Worm (Caenorhabditis elegans): ENCODE data around the gene K09H11.6.

Gene K09H11.6

DNA sequence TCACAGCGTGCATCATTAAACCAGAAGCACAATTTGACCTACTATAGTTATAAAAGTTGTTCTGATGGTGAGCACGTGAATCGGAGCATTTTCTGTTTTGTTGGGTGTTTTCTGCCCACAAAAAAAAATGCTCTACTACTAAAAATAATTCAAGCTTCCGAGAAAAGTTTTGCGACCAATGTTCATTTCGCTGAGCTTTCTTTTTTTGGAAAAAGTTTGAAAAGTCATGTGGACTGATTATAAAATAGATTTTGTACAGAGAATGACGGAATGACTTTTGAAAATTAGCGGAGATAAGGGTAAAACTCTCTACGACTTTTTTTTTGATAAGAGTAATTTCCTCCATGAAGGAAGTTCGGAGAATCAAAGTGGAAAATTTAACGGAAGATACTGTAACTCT, 33.5 kb upstream of the K09H11.6 start:
- TF ChIP-seq nhr-71 (tag; optimal IDR thresholded peaks at IDR 0.05): peak; percentile 58
- no peak for TF ChIP-seq lin-39 (tag; optimal IDR thresholded peaks at IDR 0.05)
- no peak for TF ChIP-seq ama-1 (optimal IDR thresholded peaks at IDR 0.05)
- peak; percentile 23 for TF ChIP-seq lin-14 (GFP tag; optimal IDR thresholded peaks at IDR 0.05)
- no peak for TF ChIP-seq ztf-4 (tag; optimal IDR thresholded peaks at IDR 0.05)
- TF ChIP-seq jun-1 (tag; optimal IDR thresholded peaks at IDR 0.05): no peak
- TF ChIP-seq ces-1 (GFP tag; optimal IDR thresholded peaks at IDR 0.05): no peak
- TF ChIP-seq hlh-4 (tag; optimal IDR thresholded peaks at IDR 0.05): no peak
- TF ChIP-seq mef-2 (tag; optimal IDR thresholded peaks at IDR 0.05): no peak
- TF ChIP-seq tbx-2 (tag; optimal IDR thresholded peaks at IDR 0.05): no peak
- TF ChIP-seq nhr-11 (tag; optimal IDR thresholded peaks at IDR 0.05): no peak
- peak; percentile 67 for TF ChIP-seq fkh-8 (tag; optimal IDR thresholded peaks at IDR 0.05)
- peak; percentile 39 for TF ChIP-seq nhr-47 (tag; optimal IDR thresholded peaks at IDR 0.05)
- TF ChIP-seq nhr-28 (tag; optimal IDR thresholded peaks at IDR 0.05): no peak
- TF ChIP-seq nhr-77 (tag; optimal IDR thresholded peaks at IDR 0.05): no peak
- TF ChIP-seq blmp-1 (tag; optimal IDR thresholded peaks at IDR 0.05): no peak
- TF ChIP-seq egl-27 (tag; optimal IDR thresholded peaks at IDR 0.05): no peak
- no peak for TF ChIP-seq mab-9 (GFP tag; IDR thresholded peaks at IDR 0.05)
- no peak for TF ChIP-seq aha-1 (tag; optimal IDR thresholded peaks at IDR 0.05)
- TF ChIP-seq nhr-19 (GFP tag; conservative IDR thresholded peaks at IDR 0.05): 0 out of 2 replicates have a peak, but pooled peaks have one; percentile 3
- no peak for TF ChIP-seq nhr-90 (tag; optimal IDR thresholded peaks at IDR 0.05; ENCODE audit: poor library complexity)
- no peak for TF ChIP-seq C04F5.9 (tag; optimal IDR thresholded peaks at IDR 0.05)
- peak; percentile 76 for TF ChIP-seq elt-2 (tag; optimal IDR thresholded peaks at IDR 0.05)
- TF ChIP-seq mep-1 (tag; optimal IDR thresholded peaks at IDR 0.05): no peak
- no peak for TF ChIP-seq efl-3 (GFP tag; optimal IDR thresholded peaks at IDR 0.05)
- no peak for TF ChIP-seq lir-3 (tag; optimal IDR thresholded peaks at IDR 0.05; ENCODE audit: poor library complexity)
- peak; percentile 57 for TF ChIP-seq sox-4 (tag; optimal IDR thresholded peaks at IDR 0.05)

DNA sequence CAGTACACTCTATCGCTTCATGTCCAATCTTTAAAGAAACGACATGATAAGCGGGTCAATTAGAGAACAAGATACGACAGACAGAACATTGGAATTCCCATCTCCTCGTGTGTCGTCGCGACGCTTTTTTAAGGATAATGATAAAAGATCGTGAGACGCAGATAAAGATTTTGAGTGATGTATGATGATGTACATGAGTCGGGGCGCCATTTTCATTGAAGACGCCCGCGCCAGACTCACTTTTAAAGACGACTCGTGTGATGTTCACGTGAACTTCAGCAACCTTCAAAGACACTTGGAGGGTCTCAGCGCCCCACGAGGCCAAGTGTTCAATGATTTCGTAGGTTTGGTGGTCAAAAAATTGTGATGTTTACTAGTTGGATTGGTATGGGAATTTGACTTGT, 32.3 kb upstream of the K09H11.6 start:
- no peak for TF ChIP-seq zag-1 (tag; optimal IDR thresholded peaks at IDR 0.05)
- TF ChIP-seq ceh-8 (GFP tag; optimal IDR thresholded peaks at IDR 0.05): no peak
- no peak for TF ChIP-seq lir-3 (tag; optimal IDR thresholded peaks at IDR 0.05; ENCODE audit: poor library complexity)
- peak; percentile 47 for TF ChIP-seq lin-39 (tag; optimal IDR thresholded peaks at IDR 0.05)
- no peak for TF ChIP-seq zip-4 (GFP tag; optimal IDR thresholded peaks at IDR 0.05)
- no peak for TF ChIP-seq ceh-82 (tag; optimal IDR thresholded peaks at IDR 0.05)
- peak; percentile 98 for TF ChIP-seq nhr-85 (tag)
- no peak for TF ChIP-seq fkh-10 (GFP tag; optimal IDR thresholded peaks at IDR 0.05)
- TF ChIP-seq C16A3.4 (tag; optimal IDR thresholded peaks at IDR 0.05): peak; percentile 24
- TF ChIP-seq nhr-71 (tag; optimal IDR thresholded peaks at IDR 0.05): peak; percentile 92
- no peak for TF ChIP-seq pag-3 (tag; optimal IDR thresholded peaks at IDR 0.05; ENCODE audit: borderline replicate concordance, insufficient read depth)
- TF ChIP-seq fkh-4 (tag; optimal IDR thresholded peaks at IDR 0.05; ENCODE audit: borderline replicate concordance): no peak
- no peak for TF ChIP-seq unc-86 (tag; optimal IDR thresholded peaks at IDR 0.05)
- peak; percentile 38 for TF ChIP-seq xbp-1 (tag; optimal IDR thresholded peaks at IDR 0.05)
- no peak for TF ChIP-seq ceh-63 (GFP tag; optimal IDR thresholded peaks at IDR 0.05)
- no peak for TF ChIP-seq pqm-1 (tag; optimal IDR thresholded peaks at IDR 0.05)
- TF ChIP-seq sox-4 (tag; optimal IDR thresholded peaks at IDR 0.05): no peak
- no peak for TF ChIP-seq F16B12.6 (tag; optimal IDR thresholded peaks at IDR 0.05)
- TF ChIP-seq nhr-20 (tag; optimal IDR thresholded peaks at IDR 0.05): peak; percentile 93
- no peak for TF ChIP-seq unc-30 (tag; optimal IDR thresholded peaks at IDR 0.05)
- TF ChIP-seq efl-3 (GFP tag; optimal IDR thresholded peaks at IDR 0.05): no peak
- peak in 1 of 2 experiments; percentile 92 for TF ChIP-seq mdl-1 (tag; optimal IDR thresholded peaks at IDR 0.05)
- no peak for TF ChIP-seq hlh-4 (tag; optimal IDR thresholded peaks at IDR 0.05)
- TF ChIP-seq hpl-2 (GFP tag; optimal IDR thresholded peaks at IDR 0.05): no peak
- TF ChIP-seq fos-1 (tag; optimal IDR thresholded peaks at IDR 0.05): no peak
- peak; percentile 84 for TF ChIP-seq nhr-90 (tag; optimal IDR thresholded peaks at IDR 0.05; ENCODE audit: poor library complexity)
- TF ChIP-seq C34B4.2 (tag; optimal IDR thresholded peaks at IDR 0.05): no peak
- no peak for TF ChIP-seq nhr-237 (tag; optimal IDR thresholded peaks at IDR 0.05)
- TF ChIP-seq vab-15 (tag; optimal IDR thresholded peaks at IDR 0.05): no peak
- TF ChIP-seq tlp-1 (tag; optimal IDR thresholded peaks at IDR 0.05): no peak
- no peak for TF ChIP-seq isw-1 (GFP tag; IDR thresholded peaks at IDR 0.05)
- no peak for TF ChIP-seq jun-1 (tag; optimal IDR thresholded peaks at IDR 0.05)
- TF ChIP-seq ztf-4 (tag; optimal IDR thresholded peaks at IDR 0.05): peak; percentile 3
- no peak for TF ChIP-seq nhr-12 (tag; optimal IDR thresholded peaks at IDR 0.05)
- TF ChIP-seq dsc-1 (tag; optimal IDR thresholded peaks at IDR 0.05): no peak

Measured in whole organism, L1 larva.